Worm (Caenorhabditis elegans): ENCODE data around the gene nlp-68.

- no peak for TF ChIP-seq ama-1 (optimal IDR thresholded peaks at IDR 0.05)
- no peak for TF ChIP-seq scrt-1 (GFP tag; IDR thresholded peaks at IDR 0.05)
- TF ChIP-seq tbx-37 (GFP tag; conservative IDR thresholded peaks at IDR 0.05) = no peak
- TF ChIP-seq aly-1 (tag; optimal IDR thresholded peaks at IDR 0.05) = no peak
- no peak for TF ChIP-seq ceh-13 (GFP tag; optimal IDR thresholded peaks at IDR 0.05)
- TF ChIP-seq hnd-1 (tag; optimal IDR thresholded peaks at IDR 0.05) = no peak
- TF ChIP-seq flt-1 (GFP tag; IDR thresholded peaks at IDR 0.05) = no peak
Measured at ce11 chrIII:10524823-10525222, 14.1 kb downstream of the nlp-68 start.
